Fruit fly (Drosophila melanogaster) whole organism, embryonic: ENCODE data around the gene CG42764.

Experiments used
- Antp ChIP-seq: fragments of 200-800 bp; sonication (Bioruptor generic); optimal IDR thresholded peaks from 3 replicates; lab custom pipeline; 2016; ENCODE audit warnings: missing biosample characterization, missing genetic modification characterization
- Blimp-1 ChIP-seq: fragments of 200-800 bp; sonication (Bioruptor generic); optimal IDR thresholded peaks from 3 replicates; lab custom pipeline; 2018; ENCODE audit warnings: missing biosample characterization, missing genetic modification characterization, mild to moderate bottlenecking, moderate library complexity, missing genetic modification reagents
- CG10267 ChIP-seq: fragments of 200-800 bp; sonication (Bioruptor generic); optimal IDR thresholded peaks from 2 replicates; lab custom pipeline; 2018; ENCODE audit warnings: missing biosample characterization, mild to moderate bottlenecking, missing genetic modification characterization, moderate library complexity
- CG10959 ChIP-seq: fragments of 200-800 bp; sonication (Bioruptor generic); IDR thresholded peaks from 2 replicates; pipeline ENCODE4 v1.3.6; 2022; ENCODE audit warnings: missing biosample characterization, missing genetic modification characterization
- CG11560 ChIP-seq: fragments of 200-800 bp; sonication (Bioruptor generic); IDR thresholded peaks from 3 replicates; pipeline ENCODE4 v1.3.6; 2022; ENCODE audit warnings: missing biosample characterization, missing genetic modification characterization
- CG12391 ChIP-seq: fragments of 200-800 bp; sonication (Bioruptor generic); optimal IDR thresholded peaks from 3 replicates; lab custom pipeline; 2018; ENCODE audit warnings: missing biosample characterization, mild to moderate bottlenecking, missing genetic modification characterization, moderate library complexity
- CG12744 ChIP-seq: fragments of 200-800 bp; sonication (Bioruptor generic); optimal IDR thresholded peaks from 2 replicates; lab custom pipeline; 2016; ENCODE audit warnings: missing biosample characterization, missing genetic modification characterization
- CG14441 ChIP-seq: fragments of 200-800 bp; sonication (Bioruptor generic); IDR thresholded peaks from 2 replicates; pipeline ENCODE4 v1.3.6; 2022; ENCODE audit warnings: missing biosample characterization, missing genetic modification characterization
- CG17361 ChIP-seq: fragments of 200-800 bp; sonication (Bioruptor generic); IDR thresholded peaks from 3 replicates; pipeline ENCODE4 v1.3.6; 2022; ENCODE audit warnings: missing biosample characterization, missing genetic modification characterization
- CG18476 ChIP-seq: fragments of 200-800 bp; sonication (Bioruptor generic); optimal IDR thresholded peaks from 2 replicates; lab custom pipeline; 2016; ENCODE audit warnings: missing biosample characterization, mild to moderate bottlenecking, missing genetic modification characterization
- CG4404 ChIP-seq: fragments of 200-800 bp; sonication (Bioruptor generic); IDR thresholded peaks from 2 replicates; pipeline ENCODE4 v1.3.6; 2022; ENCODE audit warnings: missing biosample characterization, missing genetic modification characterization
- CG4424 ChIP-seq: fragments of 200-800 bp; sonication (Bioruptor generic); optimal IDR thresholded peaks from 3 replicates; lab custom pipeline; 2016; ENCODE audit warnings: missing biosample characterization, missing genetic modification characterization
- CG7357 ChIP-seq: fragments of 200-800 bp; sonication (Bioruptor generic); IDR thresholded peaks from 3 replicates; pipeline ENCODE4 v1.3.6; 2022; ENCODE audit warnings: missing biosample characterization, missing genetic modification characterization
- CG9797 ChIP-seq: fragments of 200-800 bp; sonication (Bioruptor generic); optimal IDR thresholded peaks from 3 replicates; lab custom pipeline; 2018; ENCODE audit warnings: missing biosample characterization, mild to moderate bottlenecking, missing genetic modification characterization
- CTCF ChIP-seq: fragments of 200-800 bp; sonication (Bioruptor generic); optimal IDR thresholded peaks from 2 replicates; lab custom pipeline; 2017; ENCODE audit warnings: missing biosample characterization, mild to moderate bottlenecking, missing genetic modification characterization, moderate library complexity
- CkIIα-i1 ChIP-seq: fragments of 200-800 bp; sonication (Bioruptor generic); IDR thresholded peaks from 2 replicates; pipeline ENCODE4 v1.3.6; 2022; ENCODE audit warnings: missing biosample characterization, missing genetic modification characterization
- MESR4 ChIP-seq: fragments of 200-800 bp; sonication (Bioruptor generic); optimal IDR thresholded peaks from 2 replicates; lab custom pipeline; 2018; ENCODE audit warnings: missing biosample characterization, mild to moderate bottlenecking, missing genetic modification characterization, moderate library complexity
- Med ChIP-seq: fragments of 200-800 bp; sonication (Bioruptor generic); peaks from one replicate; lab custom pipeline; 2016; ENCODE audit warnings: missing biosample characterization, missing genetic modification characterization, mild to moderate bottlenecking, inconsistent platforms, moderate library complexity
- Nf-YB ChIP-seq: fragments of 200-800 bp; sonication (Bioruptor generic); optimal IDR thresholded peaks from 3 replicates; lab custom pipeline; 2019; ENCODE audit warnings: missing biosample characterization, mild to moderate bottlenecking, missing genetic modification characterization, moderate library complexity
- Oli ChIP-seq: fragments of 200-800 bp; sonication (Bioruptor generic); optimal IDR thresholded peaks from 2 replicates; lab custom pipeline; 2018; ENCODE audit warnings: missing biosample characterization, mild to moderate bottlenecking, missing genetic modification characterization, moderate library complexity
- ara ChIP-seq: fragments of 200-800 bp; sonication (Bioruptor generic); IDR thresholded peaks from 2 replicates; pipeline ENCODE4 v1.3.6; 2022; ENCODE audit warnings: missing biosample characterization, missing genetic modification characterization
- ase ChIP-seq: fragments of 200-800 bp; sonication (Bioruptor generic); IDR thresholded peaks from 3 replicates; pipeline ENCODE4 v1.3.6; 2022; ENCODE audit warnings: missing biosample characterization, missing genetic modification characterization
- az2 ChIP-seq: fragments of 200-800 bp; sonication (Bioruptor generic); optimal IDR thresholded peaks from 3 replicates; lab custom pipeline; 2016; ENCODE audit warnings: missing biosample characterization, missing genetic modification characterization
- corto ChIP-seq: fragments of 200-800 bp; sonication (Bioruptor generic); optimal IDR thresholded peaks from 2 replicates; lab custom pipeline; 2016; ENCODE audit warnings: missing biosample characterization, mild to moderate bottlenecking, missing genetic modification characterization, moderate library complexity
- cwo ChIP-seq: fragments of 200-800 bp; sonication (Bioruptor generic); optimal IDR thresholded peaks from 3 replicates; lab custom pipeline; 2017; ENCODE audit warnings: missing biosample characterization, missing genetic modification characterization, mild to moderate bottlenecking, moderate library complexity, missing genetic modification reagents
- dmrt11E ChIP-seq: fragments of 200-800 bp; sonication (Bioruptor generic); optimal IDR thresholded peaks from 3 replicates; lab custom pipeline; 2018; ENCODE audit warnings: missing biosample characterization, mild to moderate bottlenecking, missing genetic modification characterization, moderate library complexity
- dmrt99B ChIP-seq: fragments of 200-800 bp; sonication (Bioruptor generic); optimal IDR thresholded peaks from 2 replicates; lab custom pipeline; 2018; ENCODE audit warnings: missing biosample characterization, mild to moderate bottlenecking, missing genetic modification characterization, moderate library complexity
- ken ChIP-seq: fragments of 200-800 bp; sonication (Bioruptor generic); IDR thresholded peaks from 3 replicates; pipeline ENCODE4 v1.3.6; 2022; ENCODE audit warnings: missing biosample characterization, missing genetic modification characterization
- phol ChIP-seq: fragments of 200-800 bp; sonication (Bioruptor generic); optimal IDR thresholded peaks from 3 replicates; lab custom pipeline; 2018; ENCODE audit warnings: missing biosample characterization, mild to moderate bottlenecking, missing genetic modification characterization, moderate library complexity
- pita ChIP-seq: fragments of 200-800 bp; sonication (Bioruptor generic); optimal IDR thresholded peaks from 2 replicates; lab custom pipeline; 2017; ENCODE audit warnings: missing biosample characterization, mild to moderate bottlenecking, missing genetic modification characterization
- prd ChIP-seq, 3 experiments: fragments of >200 bp in 2 of 3; fragments of 200-800 bp in 1 of 3; sonication (Bioruptor generic) in 1 of 3; optimal IDR thresholded peaks in 2 of 3; IDR thresholded peaks in 1 of 3; 2 replicates in 2 of 3; 3 replicates in 1 of 3; pipeline versions ENCODE4 v1.3.6 to Lab custom; 2017 to 2022; ENCODE audit warnings: missing biosample characterization in 1 of 3, missing genetic modification characterization in 1 of 3
- row ChIP-seq: fragments of 200-800 bp; sonication (Bioruptor generic); IDR thresholded peaks from 3 replicates; pipeline ENCODE4 v1.3.6; 2022; ENCODE audit warnings: missing biosample characterization, missing genetic modification characterization
- sim ChIP-seq: fragments of 200-800 bp; sonication (Bioruptor generic); IDR thresholded peaks from 2 replicates; pipeline ENCODE4 v1.3.6; 2022; ENCODE audit warnings: missing biosample characterization, missing genetic modification characterization
- sisA ChIP-seq: fragments of 200-800 bp; sonication (Bioruptor generic); IDR thresholded peaks from 2 replicates; pipeline ENCODE4 v1.3.6; 2022; ENCODE audit warnings: missing biosample characterization, missing genetic modification characterization
- slbo ChIP-seq: fragments of 200-800 bp; sonication (Bioruptor generic); IDR thresholded peaks from 2 replicates; pipeline ENCODE4 v1.3.6; 2022; ENCODE audit warnings: missing biosample characterization, missing genetic modification characterization
- stwl ChIP-seq: fragments of 200-800 bp; sonication (Bioruptor generic); optimal IDR thresholded peaks from 3 replicates; lab custom pipeline; 2018; ENCODE audit warnings: missing biosample characterization, mild to moderate bottlenecking, missing genetic modification characterization, moderate library complexity
- toy ChIP-seq: fragments of 200-800 bp; sonication (Bioruptor generic); IDR thresholded peaks from 2 replicates; pipeline ENCODE4 v1.3.6; 2022; ENCODE audit warnings: missing biosample characterization, missing genetic modification characterization
- vvl ChIP-seq: fragments of 200-800 bp; sonication (Bioruptor generic); IDR thresholded peaks from 2 replicates; pipeline ENCODE4 v1.3.6; 2022; ENCODE audit warnings: missing biosample characterization, missing genetic modification characterization

Gene CG42764

DNA sequence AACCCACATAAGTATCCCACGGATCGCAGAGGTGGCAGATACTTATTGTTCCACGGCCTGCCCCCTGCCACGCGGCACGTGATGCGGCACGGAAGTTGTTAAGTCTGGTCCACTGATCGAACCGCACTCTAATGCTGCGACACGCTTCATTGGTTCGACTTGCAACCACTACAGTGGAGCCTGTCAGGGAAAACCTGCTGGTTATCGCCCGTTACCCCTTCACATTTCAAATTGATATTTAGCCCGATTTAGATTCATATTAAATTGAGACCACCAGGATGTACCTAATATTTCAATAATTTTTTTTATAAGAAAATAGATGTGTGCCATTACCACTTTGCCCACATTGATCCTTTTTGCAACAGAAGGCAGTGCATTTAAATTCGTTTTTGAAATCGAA, 18.5 kb downstream of the CG42764 start (continued):
- TF ChIP-seq dmrt11E (tag; lab: Kevin White, UChicago) (peak; percentile 70), dmrt99B (peak; percentile 50), CG12744 (GFP tag; lab: Kevin White, UChicago) (no peak), CkIIα-i1 (GFP tag; lab: Robert Waterston, UW) (no peak), toy (GFP tag; lab: Robert Waterston, UW) (0 out of 2 replicates have a peak, but pooled peaks have one; percentile 6), prd (optimal IDR thresholded peaks at IDR 0.05; lab: Kevin White, UChicago) (no peak), prd (GFP tag; IDR thresholded peaks at IDR 0.05; lab: Robert Waterston, UW) (peak; percentile 34; the same call in 1 of the 3 replicates), CG4424 (GFP tag; lab: Kevin White, UChicago) (peak; percentile 25), CTCF (GFP tag; lab: Kevin White, UChicago) (no peak), CG10959 (GFP tag; lab: Robert Waterston, UW) (peak; percentile 43; the same call in 1 of the 2 replicates), Oli (peak; percentile 25), ase (GFP tag; lab: Robert Waterston, UW) (no peak), stwl (tag; lab: Kevin White, UChicago) (no peak), phol (tag; lab: Kevin White, UChicago) (peak; percentile 54), slbo (0 out of 2 replicates have a peak, but pooled peaks have one; percentile 15), CG4404 (GFP tag; lab: Robert Waterston, UW) (0 out of 2 replicates have a peak, but pooled peaks have one; percentile 33), MESR4 (GFP tag; lab: Kevin White, UChicago) (no peak), CG11560 (tag; lab: Robert Waterston, UW) (0 out of 3 replicates have a peak, but pooled peaks have one; percentile 35), row (0 out of 3 replicates have a peak, but pooled peaks have one; percentile 33), CG18476 (GFP tag; lab: Kevin White, UChicago) (peak; percentile 3), sisA (GFP tag; lab: Robert Waterston, UW) (peak; percentile 45), pita (GFP tag; lab: Kevin White, UChicago) (no peak), sim (GFP tag; lab: Robert Waterston, UW) (0 out of 2 replicates have a peak, but pooled peaks have one; percentile 17), Blimp-1 (peak; percentile 44), CG9797 (GFP tag; lab: Kevin White, UChicago) (no peak), CG17361 (GFP tag; lab: Robert Waterston, UW) (0 out of 3 replicates have a peak, but pooled peaks have one; percentile 24), vvl (GFP tag; lab: Robert Waterston, UW) (peak; percentile 38; the same call in 1 of the 2 replicates), CG12391 (tag; lab: Kevin White, UChicago) (peak; percentile 18), CG7357 (GFP tag; lab: Robert Waterston, UW) (no peak), corto (GFP tag; lab: Kevin White, UChicago) (no peak), ara (GFP tag; lab: Robert Waterston, UW) (0 out of 2 replicates have a peak, but pooled peaks have one; percentile 23), CG10267 (tag; lab: Kevin White, UChicago) (peak; percentile 10), az2 (GFP tag; lab: Kevin White, UChicago) (peak; percentile 28), CG14441 (GFP tag; lab: Robert Waterston, UW) (no peak), Nf-YB (GFP tag; lab: Kevin White, UChicago) (no peak), Antp (GFP tag; lab: Kevin White, UChicago) (peak; percentile 1)

DNA sequence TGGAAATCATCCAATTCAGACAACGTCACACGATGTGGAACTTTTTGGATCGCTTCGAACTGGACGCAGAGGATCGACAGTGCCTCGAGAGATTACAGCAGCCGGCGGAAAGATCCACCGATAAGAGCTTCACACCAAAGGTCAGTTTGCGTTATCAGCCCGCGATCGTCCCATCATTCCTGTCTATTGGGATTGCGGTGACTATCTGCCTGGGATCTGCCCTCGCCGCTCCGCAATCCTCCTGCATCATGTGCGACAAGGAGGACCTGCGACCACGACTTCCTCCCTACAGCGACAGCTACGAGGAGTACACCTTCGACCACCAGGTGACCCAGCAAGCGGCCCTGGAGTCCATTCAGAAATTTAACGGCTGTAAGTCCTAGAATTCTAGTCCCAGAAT, 19.8 kb downstream of the CG42764 start:
- TF ChIP-seq cwo (GFP tag; lab: Kevin White, UChicago) (no peak), Med (GFP tag; lab: Kevin White, UChicago) (peak; percentile 34), ken (GFP tag; lab: Robert Waterston, UW) (0 out of 3 replicates have a peak, but pooled peaks have one; percentile 13)
- TF ChIP-seq, all 482 proteins: peak for 2
